Worm (Caenorhabditis elegans) whole organism, mixed stage, embryonic: ENCODE results near the gene rbf-1.

Source experiments
- M03D4.4 ChIP-seq: sonication (generic microtip); optimal IDR thresholded peaks from 2 replicates; lab custom pipeline; 2017; ENCODE audit warnings: mild to moderate bottlenecking, missing genetic modification characterization, missing compliant biosample characterization
- bed-3 ChIP-seq: fragments of 200-800 bp; sonication (Bioruptor generic); optimal IDR thresholded peaks from 3 replicates; lab custom pipeline; 2018; ENCODE audit warnings: mild to moderate bottlenecking, missing genetic modification characterization, moderate library complexity, missing compliant biosample characterization
- blmp-1 ChIP-seq: fragments of 150-350 bp; optimal IDR thresholded peaks from 2 replicates; lab custom pipeline; 2014; ENCODE audit warnings: missing biosample characterization, missing genetic modification characterization
- ceh-43 ChIP-seq: fragments of 200-800 bp; sonication (Bioruptor generic); optimal IDR thresholded peaks from 2 replicates; lab custom pipeline; 2018; ENCODE audit warnings: mild to moderate bottlenecking, missing genetic modification characterization, moderate library complexity, missing compliant biosample characterization
- ceh-83 ChIP-seq: fragments of 200-800 bp; sonication (Bioruptor generic); optimal IDR thresholded peaks from 2 replicates; lab custom pipeline; 2018; ENCODE audit warnings: mild to moderate bottlenecking, missing genetic modification characterization, missing compliant biosample characterization
- ces-1 ChIP-seq: fragments of 150-350 bp; optimal IDR thresholded peaks from 2 replicates; lab custom pipeline; 2014; ENCODE audit warnings: missing biosample characterization, missing genetic modification reagents, missing genetic modification characterization
- cnd-1 ChIP-seq: fragments of 200-800 bp; sonication (Bioruptor generic); optimal IDR thresholded peaks from 2 replicates; lab custom pipeline; 2018; ENCODE audit warnings: mild to moderate bottlenecking, missing genetic modification characterization, missing compliant biosample characterization
- drap-1 ChIP-seq: fragments of 200-800 bp; sonication (Bioruptor generic); optimal IDR thresholded peaks from 3 replicates; lab custom pipeline; 2018; ENCODE audit warnings: mild to moderate bottlenecking, missing genetic modification characterization, missing compliant biosample characterization
- elt-1 ChIP-seq: sonication (generic microtip); optimal IDR thresholded peaks from 2 replicates; lab custom pipeline; 2017; ENCODE audit warnings: missing genetic modification characterization, mild to moderate bottlenecking, missing compliant biosample characterization, antibody characterized with exemption, moderate library complexity, borderline replicate concordance; ENCODE audit not compliant: insufficient read depth
- elt-3 ChIP-seq: fragments of 150-350 bp; optimal IDR thresholded peaks from 2 replicates; lab custom pipeline; 2014; ENCODE audit warnings: missing biosample characterization, missing genetic modification characterization
- flh-1 ChIP-seq: fragments of 200-800 bp; sonication (Bioruptor generic); optimal IDR thresholded peaks from 2 replicates; lab custom pipeline; 2018; ENCODE audit warnings: mild to moderate bottlenecking, missing genetic modification characterization, moderate library complexity, missing compliant biosample characterization
- ham-2 ChIP-seq: fragments of 200-800 bp; sonication (Bioruptor generic); optimal IDR thresholded peaks from 2 replicates; lab custom pipeline; 2018; ENCODE audit warnings: mild to moderate bottlenecking, missing genetic modification characterization, missing compliant biosample characterization
- hlh-1 ChIP-seq: fragments of 150-350 bp; optimal IDR thresholded peaks from 2 replicates; lab custom pipeline; 2014; ENCODE audit warnings: missing biosample characterization, missing genetic modification reagents, missing genetic modification characterization
- lin-13 ChIP-seq: fragments of 150-350 bp; optimal IDR thresholded peaks from 2 replicates; lab custom pipeline; 2014; ENCODE audit warnings: missing biosample characterization, missing genetic modification characterization
- lin-32 ChIP-seq: fragments of 200-800 bp; sonication (Bioruptor generic); optimal IDR thresholded peaks from 2 replicates; lab custom pipeline; 2018; ENCODE audit warnings: mild to moderate bottlenecking, missing genetic modification characterization, missing compliant biosample characterization
- lsy-2 ChIP-seq: fragments of 150-350 bp; optimal IDR thresholded peaks from 2 replicates; lab custom pipeline; 2014; ENCODE audit warnings: missing biosample characterization, missing genetic modification characterization
- mab-5 ChIP-seq: fragments of 150-350 bp; optimal IDR thresholded peaks from 2 replicates; lab custom pipeline; 2014; ENCODE audit warnings: missing biosample characterization, missing genetic modification characterization
- mep-1 ChIP-seq: fragments of 150-350 bp; optimal IDR thresholded peaks from 2 replicates; lab custom pipeline; 2017; ENCODE audit warnings: missing biosample characterization, missing genetic modification reagents, missing genetic modification characterization, inconsistent platforms
- mls-2 ChIP-seq: sonication (generic microtip); optimal IDR thresholded peaks from 2 replicates; lab custom pipeline; 2016; ENCODE audit warnings: mild to moderate bottlenecking, missing genetic modification characterization, moderate library complexity, missing compliant biosample characterization
- nhr-2 ChIP-seq: fragments of 150-350 bp; optimal IDR thresholded peaks from 2 replicates; lab custom pipeline; 2014; ENCODE audit warnings: missing biosample characterization, missing genetic modification characterization
- nhr-237 ChIP-seq: fragments of 150-350 bp; optimal IDR thresholded peaks from 2 replicates; lab custom pipeline; 2014; ENCODE audit warnings: missing biosample characterization, missing genetic modification characterization
- nhr-28 ChIP-seq: fragments of 150-350 bp; optimal IDR thresholded peaks from 2 replicates; lab custom pipeline; 2014; ENCODE audit warnings: missing biosample characterization, missing genetic modification characterization
- nhr-76 ChIP-seq: sonication (generic microtip); optimal IDR thresholded peaks from 2 replicates; lab custom pipeline; 2017; ENCODE audit warnings: missing biosample characterization, missing genetic modification characterization
- pha-4 ChIP-seq: fragments of 150-350 bp; optimal IDR thresholded peaks from 2 replicates; lab custom pipeline; 2018; ENCODE audit warnings: missing biosample characterization, missing genetic modification reagents, missing genetic modification characterization
- sem-2 ChIP-seq: fragments of 200-800 bp; sonication (Bioruptor generic); optimal IDR thresholded peaks from 2 replicates; lab custom pipeline; 2018; ENCODE audit warnings: mild to moderate bottlenecking, missing genetic modification characterization, missing compliant biosample characterization
- snpc-4 ChIP-seq: fragments of 150-350 bp; optimal IDR thresholded peaks from 2 replicates; lab custom pipeline; 2014; ENCODE audit warnings: missing biosample characterization, missing genetic modification characterization
- sptf-1 ChIP-seq: sonication (generic microtip); optimal IDR thresholded peaks from 2 replicates; lab custom pipeline; 2017; ENCODE audit warnings: mild to moderate bottlenecking, missing genetic modification characterization, moderate library complexity, missing compliant biosample characterization
- tbx-8 ChIP-seq: fragments of 200-800 bp; sonication (Bioruptor generic); optimal IDR thresholded peaks from 2 replicates; lab custom pipeline; 2018; ENCODE audit warnings: mild to moderate bottlenecking, missing genetic modification characterization, moderate library complexity, missing compliant biosample characterization
- unc-120 ChIP-seq: sonication (generic microtip); optimal IDR thresholded peaks from 2 replicates; lab custom pipeline; 2017; ENCODE audit warnings: missing genetic modification characterization, missing compliant biosample characterization; ENCODE audit not compliant: poor library complexity, severe bottlenecking
- unc-39 ChIP-seq: fragments of 150-350 bp; optimal IDR thresholded peaks from 2 replicates; lab custom pipeline; 2014; ENCODE audit warnings: missing biosample characterization, missing genetic modification characterization
- unc-62 ChIP-seq: fragments of 150-350 bp; optimal IDR thresholded peaks from 2 replicates; lab custom pipeline; 2014; ENCODE audit warnings: missing biosample characterization, missing genetic modification reagents, missing genetic modification characterization
- zip-8 ChIP-seq: fragments of 150-350 bp; optimal IDR thresholded peaks from 2 replicates; lab custom pipeline; 2014; ENCODE audit warnings: missing biosample characterization, missing genetic modification characterization
- ztf-11 ChIP-seq: fragments of 150-350 bp; optimal IDR thresholded peaks from 2 replicates; lab custom pipeline; 2014; ENCODE audit warnings: missing biosample characterization, missing genetic modification characterization

rbf-1 gene

DNA sequence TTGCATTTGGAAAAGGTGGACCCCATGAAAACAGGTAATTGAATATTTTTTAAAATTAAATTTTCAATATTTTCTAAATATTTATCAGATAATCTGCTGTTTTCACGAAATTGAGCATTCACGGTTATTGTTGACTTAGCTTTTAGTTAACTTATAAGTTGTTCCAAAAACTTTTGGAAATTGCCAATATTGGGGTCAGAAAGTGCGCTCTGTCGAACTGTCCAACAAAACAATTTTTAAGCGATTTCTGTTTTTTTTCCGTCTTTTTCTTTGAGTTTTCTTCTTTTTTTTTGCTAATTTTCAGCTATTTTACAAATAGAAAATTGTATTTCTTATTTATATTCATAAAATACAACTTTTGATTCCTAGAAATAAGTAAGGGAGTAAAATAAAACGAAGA, 55.7 kb downstream of the rbf-1 start:
- TF ChIP-seq unc-62 (GFP tag; lab: Kevin White, UChicago) (no peak), flh-1 (no peak), bed-3 (GFP tag; lab: Kevin White, UChicago) (no peak), ham-2 (GFP tag; lab: Kevin White, UChicago) (no peak), tbx-8 (no peak)

- TF ChIP-seq tbx-8 (no peak), pha-4 (tag; lab: Kevin White, UChicago) (no peak), flh-1 (no peak), M03D4.4 (tag; lab: Kevin White, UChicago) (no peak), lin-32 (GFP tag; lab: Kevin White, UChicago) (no peak), lsy-2 (tag; lab: Kevin White, UChicago) (no peak), blmp-1 (tag; lab: Kevin White, UChicago) (no peak), mep-1 (tag; lab: Kevin White, UChicago) (no peak), mls-2 (tag; lab: Kevin White, UChicago) (no peak), nhr-237 (tag; lab: Kevin White, UChicago) (no peak), ces-1 (no peak), sem-2 (GFP tag; lab: Kevin White, UChicago) (no peak), unc-120 (tag; lab: Kevin White, UChicago) (no peak), zip-8 (tag; lab: Kevin White, UChicago) (no peak), ham-2 (GFP tag; lab: Kevin White, UChicago) (no peak)
Measured at ce11 chrIII:6734420-6734819, 58.9 kb downstream of the rbf-1 start, which contains the start of gene Y102E9.3. Gene Y102E9.3, minus strand, starts transcription at chrIII:6734520.

- TF ChIP-seq M03D4.4 (tag; lab: Kevin White, UChicago) (no peak), drap-1 (GFP tag; lab: Kevin White, UChicago) (no peak), sem-2 (GFP tag; lab: Kevin White, UChicago) (no peak), lsy-2 (tag; lab: Kevin White, UChicago) (no peak)
Measured at ce11 chrIII:6736566-6736965, 61.0 kb downstream of the rbf-1 start, which contains the start of gene Y102E9.6. Gene Y102E9.6, minus strand, starts transcription at chrIII:6736666.

DNA sequence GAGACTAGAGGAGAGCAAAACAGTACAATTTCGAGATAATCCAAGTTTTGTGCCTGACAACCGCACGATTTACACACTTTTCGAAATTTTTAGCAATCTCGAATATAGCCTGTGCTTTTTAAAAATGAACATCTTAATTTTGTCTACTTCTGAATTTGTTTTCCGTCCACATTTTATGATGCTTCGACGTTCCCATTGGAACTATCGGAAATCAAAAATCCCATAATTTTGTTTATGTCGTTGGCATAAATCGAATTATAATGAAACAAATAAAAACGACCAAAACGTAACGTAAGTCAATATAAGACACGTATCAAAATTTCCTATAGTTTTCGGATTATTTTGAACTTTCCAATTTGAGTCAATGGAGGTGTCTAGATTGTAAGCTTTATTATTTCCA, 61.4 kb downstream of the rbf-1 start, which contains the start of gene K07E12.2:
TSS of gene K07E12.2 (plus strand) at position 301 of the 400 bp plus-strand sequence.
- TF ChIP-seq cnd-1: no peak
- no peak for TF ChIP-seq lin-32 (GFP tag; lab: Kevin White, UChicago)
- no peak for TF ChIP-seq mep-1 (tag; lab: Kevin White, UChicago)
- no peak for TF ChIP-seq ceh-83 (GFP tag; lab: Kevin White, UChicago)
- no peak for TF ChIP-seq tbx-8
- no peak for TF ChIP-seq drap-1 (GFP tag; lab: Kevin White, UChicago)
- TF ChIP-seq elt-3 (tag; lab: Kevin White, UChicago): no peak
- TF ChIP-seq elt-1 (tag; lab: Kevin White, UChicago): no peak

- TF ChIP-seq zip-8 (tag; lab: Kevin White, UChicago): no peak
Measured at ce11 chrIII:6740072-6740471, 64.5 kb downstream of the rbf-1 start.

- peak; percentile 61 for TF ChIP-seq unc-120 (tag; lab: Kevin White, UChicago)
- TF ChIP-seq bed-3 (GFP tag; lab: Kevin White, UChicago): no peak
- TF ChIP-seq ham-2 (GFP tag; lab: Kevin White, UChicago): no peak
- peak; percentile 76 for TF ChIP-seq unc-62 (GFP tag; lab: Kevin White, UChicago)
- TF ChIP-seq M03D4.4 (tag; lab: Kevin White, UChicago): no peak
- no peak for TF ChIP-seq lin-32 (GFP tag; lab: Kevin White, UChicago)
- no peak for TF ChIP-seq mls-2 (tag; lab: Kevin White, UChicago)
- TF ChIP-seq unc-39: no peak
- no peak for TF ChIP-seq nhr-237 (tag; lab: Kevin White, UChicago)
- no peak for TF ChIP-seq mab-5 (tag; lab: Kevin White, UChicago)
- no peak for TF ChIP-seq snpc-4 (tag; lab: Kevin White, UChicago)
- TF ChIP-seq lin-13 (tag; lab: Kevin White, UChicago): no peak
- no peak for TF ChIP-seq nhr-28 (tag; lab: Kevin White, UChicago)
- TF ChIP-seq nhr-76 (tag; lab: Kevin White, UChicago): no peak
- TF ChIP-seq elt-1 (tag; lab: Kevin White, UChicago): no peak
- no peak for TF ChIP-seq drap-1 (GFP tag; lab: Kevin White, UChicago)
- TF ChIP-seq cnd-1: no peak
- TF ChIP-seq sem-2 (GFP tag; lab: Kevin White, UChicago): no peak
- TF ChIP-seq ceh-43 (GFP tag; lab: Kevin White, UChicago): no peak
- TF ChIP-seq nhr-2 (tag; lab: Kevin White, UChicago): no peak
- TF ChIP-seq ztf-11: no peak
- TF ChIP-seq ceh-83 (GFP tag; lab: Kevin White, UChicago): no peak
- TF ChIP-seq hlh-1 (tag; lab: Kevin White, UChicago): peak; percentile 41
- no peak for TF ChIP-seq sptf-1
- no peak for TF ChIP-seq zip-8 (tag; lab: Kevin White, UChicago)
Measured at ce11 chrIII:6742597-6742996, 67.0 kb downstream of the rbf-1 start.
